Fruit fly (Drosophila melanogaster): ENCODE data around the gene CG46514.
"Not testable (repeated sequence)": the region's sequence is repeated elsewhere in the genome, so short reads cannot be mapped to it uniquely, and the experiment has no call there.

DNA sequence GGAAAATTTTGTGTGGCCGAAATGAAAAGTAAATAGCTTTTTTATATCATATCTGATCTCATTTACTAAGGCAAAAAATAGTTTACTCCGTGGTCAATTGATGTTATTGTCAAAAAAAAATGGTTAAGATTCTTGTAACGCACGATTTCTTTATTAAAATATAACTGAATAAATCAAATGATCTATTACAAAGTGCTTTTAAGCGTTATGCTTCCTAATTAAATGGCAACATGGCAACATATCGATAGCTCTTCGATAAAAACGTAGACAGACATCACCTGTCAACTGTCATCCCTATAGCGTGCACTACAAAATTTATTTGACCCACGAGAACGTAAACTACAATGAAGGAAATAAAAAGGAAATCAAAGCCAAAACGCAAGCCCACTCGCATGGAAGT, 44.4 kb upstream of the CG46514 start, which contains the start of gene CG46505:
- TF ChIP-seq rib (GFP tag; IDR thresholded peaks at IDR 0.05); HmgZ (tag; optimal IDR thresholded peaks at IDR 0.05): not testable (repeated sequence)

Data from whole organism, embryonic.